Fruit fly (Drosophila melanogaster): ENCODE measurements around the gene PIG-Q.

The PIG-Q gene

DNA sequence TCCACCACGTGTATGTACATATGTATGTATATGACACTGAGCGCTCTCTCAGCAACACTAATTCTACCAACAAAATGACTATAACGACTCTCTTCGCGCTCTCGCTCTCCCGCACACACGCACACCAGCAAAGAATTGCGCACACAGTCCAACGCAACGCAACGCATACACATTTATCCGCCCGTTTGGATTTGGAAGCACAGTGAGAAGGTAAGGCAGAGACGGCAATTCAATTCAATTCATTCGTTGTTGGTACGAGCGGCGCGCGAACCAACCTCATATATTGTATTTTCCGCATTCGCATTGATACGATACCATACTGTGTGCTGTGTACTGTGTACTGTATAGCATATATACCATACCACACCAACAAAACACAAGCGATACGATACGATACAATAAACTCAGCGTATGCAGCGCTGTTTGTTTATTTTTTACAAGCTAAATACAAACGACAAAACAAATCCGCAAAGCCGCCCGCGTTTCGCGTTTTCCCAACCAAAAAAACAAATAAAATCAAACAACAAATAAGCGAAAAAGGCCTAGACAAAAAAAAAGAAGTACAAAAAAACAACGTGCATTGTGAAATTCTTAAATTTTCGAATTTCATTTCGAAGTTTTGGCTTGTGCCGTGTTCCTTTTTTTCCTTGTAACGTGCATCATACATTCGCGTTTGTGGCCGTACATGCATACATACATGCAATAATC is 25.4 kb upstream of the PIG-Q start, which contains the start of the genes CG9921 and Dsp1:
Gene CG9921 (minus strand): TSS at position 167 of the 708 bp plus-strand sequence.
Gene Dsp1 (plus strand): TSS at position 179 of the 708 bp plus-strand sequence.
- peak; percentile 55 for TF ChIP-seq CG17801 (GFP tag; optimal IDR thresholded peaks at IDR 0.05; ENCODE audit: partially characterized antibody)

dm6 chrX:16334251-16334860 is 24.6 kb upstream of the PIG-Q start:
- TF ChIP-seq CG17801 (GFP tag; optimal IDR thresholded peaks at IDR 0.05; ENCODE audit: partially characterized antibody) = no peak

DNA sequence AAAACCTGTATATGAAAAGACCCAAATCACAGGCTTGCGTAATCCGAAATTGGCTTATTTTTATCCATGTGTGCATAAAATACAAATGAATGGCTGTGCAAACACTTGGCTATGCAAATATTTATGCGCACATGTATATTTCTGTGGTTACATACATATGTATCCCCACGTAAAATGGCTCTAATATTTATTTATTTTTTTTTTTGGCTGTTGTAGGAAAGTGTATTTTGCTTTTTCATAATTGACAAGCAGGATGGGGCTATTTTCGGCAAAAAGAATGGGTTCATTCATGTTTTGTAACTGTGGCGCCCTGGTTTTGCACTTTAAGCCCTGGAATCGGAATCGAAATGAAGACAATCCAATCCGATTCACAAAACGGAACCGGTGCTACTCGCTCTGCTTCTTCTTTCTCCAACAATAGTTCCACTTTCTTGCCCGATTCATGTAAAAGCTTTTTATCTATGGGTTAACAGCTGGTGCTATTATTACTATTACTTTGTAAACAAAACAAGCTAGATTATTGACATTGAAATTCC is 23.8 kb upstream of the PIG-Q start:
- peak; percentile 66 for TF ChIP-seq CG17801 (GFP tag; optimal IDR thresholded peaks at IDR 0.05; ENCODE audit: partially characterized antibody)

dm6 chrX:16350062-16350461 is 8.9 kb upstream of the PIG-Q start, which contains the start of gene sl:
Gene sl (plus strand): TSS chrX:16350315.
- TF ChIP-seq CG17801 (GFP tag; optimal IDR thresholded peaks at IDR 0.05; ENCODE audit: partially characterized antibody) = no peak

DNA sequence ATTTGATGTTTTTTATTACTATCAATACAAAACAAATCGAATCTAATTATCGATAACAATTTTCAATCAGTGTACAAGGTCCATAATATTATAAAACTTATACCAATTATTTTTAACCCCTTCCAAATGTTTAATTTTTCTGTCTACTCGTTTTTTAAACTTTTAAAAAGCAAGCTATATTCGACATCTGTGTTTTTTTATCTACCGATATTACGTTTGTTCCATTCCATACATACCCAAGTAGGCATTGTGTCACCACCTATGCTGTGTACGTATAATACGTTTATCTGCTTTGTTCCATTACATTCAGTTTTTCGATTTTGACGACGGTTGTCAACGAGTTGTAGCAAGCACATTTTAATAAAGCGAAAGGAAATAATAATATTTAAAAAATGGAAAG is 2.4 kb downstream of the PIG-Q start, which contains the start of gene nonA:
Gene nonA (plus strand): TSS at position 264 of the 400 bp plus-strand sequence.
- no peak for TF ChIP-seq CG17801 (GFP tag; optimal IDR thresholded peaks at IDR 0.05; ENCODE audit: partially characterized antibody)

- TF ChIP-seq CG17801 (GFP tag; optimal IDR thresholded peaks at IDR 0.05; ENCODE audit: partially characterized antibody) = no peak
Measured at dm6 chrX:16368585-16368984, 9.6 kb downstream of the PIG-Q start.

DNA sequence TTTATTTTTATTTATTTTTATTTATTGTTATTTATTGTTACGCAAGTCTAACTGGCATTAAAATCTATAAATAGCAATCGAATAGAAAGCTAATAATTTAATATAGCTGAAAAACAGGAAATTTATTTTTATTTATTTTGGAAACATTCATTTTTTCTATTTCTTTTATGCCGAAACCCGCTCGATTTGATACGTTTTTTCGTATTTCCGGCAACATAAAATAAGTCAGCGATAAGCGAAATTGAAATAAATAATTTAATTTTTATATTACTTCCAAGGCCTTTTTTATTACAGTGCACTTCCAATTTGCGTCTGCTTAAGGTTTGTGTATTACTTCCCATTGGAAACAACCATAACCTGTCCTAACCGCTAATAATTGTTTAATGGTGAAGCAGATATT is 13.0 kb downstream of the PIG-Q start:
- no peak for TF ChIP-seq CG17801 (GFP tag; optimal IDR thresholded peaks at IDR 0.05; ENCODE audit: partially characterized antibody)

DNA sequence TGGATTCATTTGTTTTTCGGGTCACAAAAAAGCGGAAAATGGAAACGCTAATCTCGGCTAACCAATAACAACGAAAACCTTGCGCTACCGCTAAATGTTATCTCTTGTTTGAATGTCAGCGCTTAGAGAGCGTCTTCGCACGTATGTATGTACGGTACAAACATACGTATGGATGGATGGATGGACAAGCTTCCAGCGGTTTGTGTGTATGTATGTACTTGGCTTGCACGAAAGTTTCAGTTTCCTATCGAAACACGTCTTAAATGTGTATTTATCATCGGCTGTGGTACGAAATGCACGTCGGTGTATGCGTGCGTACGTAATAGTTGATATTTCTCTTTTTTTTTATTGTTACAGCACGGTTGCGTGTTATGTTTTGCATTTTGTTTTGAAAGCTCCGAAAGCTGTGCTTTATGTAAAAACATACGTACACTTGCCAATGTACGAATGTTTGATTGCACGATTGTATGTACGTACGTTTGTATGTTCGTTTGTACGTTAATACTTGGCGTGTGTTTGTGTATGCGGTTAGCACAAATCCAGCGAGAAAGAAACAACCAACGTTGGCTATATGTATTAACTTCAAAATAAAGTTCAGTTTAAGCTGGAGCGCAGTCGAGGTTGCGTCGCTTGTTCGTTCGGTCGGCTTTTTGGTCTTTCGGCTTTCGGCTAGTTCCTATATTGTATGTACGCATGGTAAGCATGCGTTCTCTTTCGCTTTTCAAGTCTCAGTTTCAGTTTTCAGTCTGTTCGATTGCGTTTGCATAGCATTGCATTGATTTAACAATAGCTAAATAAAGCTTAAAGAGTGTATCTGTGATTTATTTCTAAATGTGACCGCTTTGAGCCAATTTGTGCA is 13.8 kb downstream of the PIG-Q start, which contains the start of gene Fur2:
Gene Fur2 (plus strand): TSS at position 595 of the 859 bp plus-strand sequence.
- TF ChIP-seq CG17801 (GFP tag; optimal IDR thresholded peaks at IDR 0.05; ENCODE audit: partially characterized antibody) = peak; percentile 64

dm6 chrX:16373541-16373940 is 14.6 kb downstream of the PIG-Q start:
- TF ChIP-seq CG17801 (GFP tag; optimal IDR thresholded peaks at IDR 0.05; ENCODE audit: partially characterized antibody) = no peak

DNA sequence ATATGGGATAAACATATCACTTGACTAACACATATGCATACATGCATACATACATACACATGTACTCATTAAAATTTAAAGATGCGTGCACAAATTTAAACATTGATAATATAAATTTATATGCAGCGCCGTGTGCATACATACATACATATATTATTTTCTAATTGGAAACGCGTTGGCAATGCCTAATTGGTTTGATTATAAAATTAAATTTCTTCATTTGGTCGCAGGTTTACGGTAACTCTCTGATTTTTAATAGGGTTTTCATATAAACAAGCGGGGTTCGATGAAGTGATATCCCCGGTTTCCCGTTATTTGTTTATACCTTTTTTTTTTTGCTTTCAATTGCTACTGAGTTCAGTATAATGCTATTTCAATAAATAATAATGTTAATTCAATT is 15.1 kb downstream of the PIG-Q start:
- no peak for TF ChIP-seq CG17801 (GFP tag; optimal IDR thresholded peaks at IDR 0.05; ENCODE audit: partially characterized antibody)

DNA sequence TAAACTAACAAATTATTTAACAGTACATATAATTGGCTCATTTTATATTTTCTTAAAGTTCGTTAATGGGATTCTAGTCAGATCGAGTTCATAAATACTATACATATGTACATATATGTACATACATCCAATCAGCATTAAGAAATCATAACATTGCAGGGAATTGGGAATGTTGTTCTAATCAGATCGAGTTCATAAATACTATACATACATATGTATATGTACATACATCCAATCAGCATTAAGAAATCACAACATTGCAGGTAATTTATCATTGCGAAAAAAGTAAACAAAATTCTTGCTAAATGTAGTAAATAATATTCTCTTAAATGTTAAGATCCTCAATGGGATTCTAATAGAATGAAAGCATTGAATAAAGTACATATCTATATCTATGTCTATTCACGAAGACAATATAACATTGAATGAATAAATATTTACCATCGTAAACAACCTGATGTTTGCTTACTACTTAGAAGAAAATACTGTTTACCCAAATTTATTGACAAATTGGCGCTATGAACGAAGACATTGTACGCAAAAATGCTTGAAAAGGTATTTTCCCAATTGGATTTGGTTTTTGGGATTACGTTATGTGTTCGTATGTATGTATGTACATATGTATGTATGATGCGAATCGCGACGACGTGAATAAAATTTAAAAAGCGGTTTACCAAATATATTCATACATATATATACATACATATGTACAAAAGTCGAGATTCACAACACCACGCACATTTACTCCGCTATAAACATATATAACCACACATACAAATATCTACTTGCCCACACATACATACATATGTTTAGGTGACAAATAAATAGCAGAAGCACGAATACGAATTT is 24.9 kb downstream of the PIG-Q start:
- no peak for TF ChIP-seq CG17801 (GFP tag; optimal IDR thresholded peaks at IDR 0.05; ENCODE audit: partially characterized antibody)

- peak; percentile 7 for TF ChIP-seq CG17801 (GFP tag; optimal IDR thresholded peaks at IDR 0.05; ENCODE audit: partially characterized antibody)
Measured at dm6 chrX:16384843-16385726, 26.1 kb downstream of the PIG-Q start, which contains the start of the genes CG9992 and CG4239. Gene CG9992 (minus strand): TSS chrX:16384908. Gene CG4239 (plus strand): TSS chrX:16385278.

- peak; percentile 4 for TF ChIP-seq CG17801 (GFP tag; optimal IDR thresholded peaks at IDR 0.05; ENCODE audit: partially characterized antibody)
Measured at dm6 chrX:16385942-16386392, 27.0 kb downstream of the PIG-Q start.
